Fruit fly (Drosophila melanogaster): ENCODE results near the gene CG6059.
A peak's percentile ranks its signal among the peaks of the same experiment; 100 is the strongest.

CG6059 gene

DNA sequence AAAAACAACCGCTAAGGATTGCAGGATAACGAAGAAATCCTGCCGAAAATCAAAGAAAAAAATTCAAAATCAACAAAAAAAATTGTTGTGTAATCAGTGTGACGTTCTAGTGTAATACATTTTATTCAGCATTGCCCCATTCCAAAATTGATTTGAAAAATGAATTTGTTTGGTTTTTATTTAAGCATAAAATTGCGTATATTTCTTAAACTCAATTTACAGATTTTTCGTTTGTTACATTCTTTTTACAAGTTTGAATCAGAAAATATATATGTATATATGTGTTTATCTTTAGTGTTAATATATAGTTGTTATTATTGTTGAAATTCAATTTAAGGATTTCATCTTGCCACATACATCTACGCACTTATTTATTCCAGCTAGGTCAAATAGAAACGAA is at the start of gene CG6059:
CG6059 (minus strand) TSS at position 101 of the 400 bp plus-strand sequence.
- TF ChIP-seq vvl (GFP tag; IDR thresholded peaks at IDR 0.05): no peak
- no peak for TF ChIP-seq Sin3A (optimal IDR thresholded peaks at IDR 0.05)
- TF ChIP-seq CG16813 (GFP tag; IDR thresholded peaks at IDR 0.05; ENCODE audit: partially characterized antibody): no peak
- TF ChIP-seq gcm (GFP tag; optimal IDR thresholded peaks at IDR 0.05): no peak
- TF ChIP-seq CG14441 (GFP tag; IDR thresholded peaks at IDR 0.05): no peak

DNA sequence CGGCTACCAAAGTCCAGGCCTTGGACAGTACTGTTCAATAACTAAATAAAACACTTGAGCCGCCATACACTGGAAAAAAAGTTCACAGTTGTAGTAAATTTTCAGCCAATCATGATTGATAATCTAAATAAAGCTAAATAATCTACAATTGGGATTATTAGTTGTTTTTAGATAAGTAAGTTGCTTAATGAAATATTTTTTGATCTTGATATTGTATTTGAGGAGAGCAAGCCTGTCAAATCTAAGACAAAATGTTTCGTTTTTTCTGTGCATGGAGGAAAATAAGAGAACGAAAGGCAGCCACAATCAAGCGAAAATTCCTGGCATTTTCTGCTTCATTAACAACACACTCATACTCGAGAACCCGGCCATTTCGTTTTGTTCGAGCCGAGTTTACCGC is 46.7 kb upstream of the CG6059 start:
- TF ChIP-seq pum (GFP tag; optimal IDR thresholded peaks at IDR 0.05) (no peak), lbe (GFP tag; optimal IDR thresholded peaks at IDR 0.05) (peak; percentile 1), corto (GFP tag; optimal IDR thresholded peaks at IDR 0.05) (peak; percentile 63)

DNA sequence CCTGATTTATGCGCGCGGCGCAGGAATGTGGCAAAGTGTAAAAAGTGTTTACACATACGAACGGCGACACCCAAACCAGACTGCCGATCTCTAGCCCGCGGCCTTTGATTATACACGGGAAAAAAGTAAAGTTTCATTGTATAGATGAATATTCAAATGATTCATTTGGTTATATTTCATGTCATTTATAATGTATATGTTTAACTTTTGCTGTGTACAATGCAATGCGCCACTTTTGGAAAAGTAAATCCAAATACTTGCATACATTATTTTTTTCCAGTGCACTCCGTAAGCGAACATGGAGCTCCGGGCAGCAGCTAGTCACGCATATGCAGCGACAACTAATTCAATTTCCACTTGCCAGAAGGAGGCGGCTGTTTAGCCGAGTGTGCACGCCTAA is 42.9 kb upstream of the CG6059 start:
- TF ChIP-seq CG31365 (tag; optimal IDR thresholded peaks at IDR 0.05): no peak
- no peak for TF ChIP-seq CG13424 (tag; optimal IDR thresholded peaks at IDR 0.05)
- no peak for TF ChIP-seq tna (GFP tag; IDR thresholded peaks at IDR 0.05; ENCODE audit: partially characterized antibody)
- TF ChIP-seq CG11560 (tag; IDR thresholded peaks at IDR 0.05): no peak
- peak; percentile 93 for TF ChIP-seq Drgx (GFP tag; IDR thresholded peaks at IDR 0.05)
- peak; percentile 30 for TF ChIP-seq CG10979 (tag; optimal IDR thresholded peaks at IDR 0.05)
- TF ChIP-seq CG8478 (optimal IDR thresholded peaks at IDR 0.05): no peak
- TF ChIP-seq Hsf (GFP tag; optimal IDR thresholded peaks at IDR 0.05): no peak
- no peak for TF ChIP-seq Ada2b (GFP tag; IDR thresholded peaks at IDR 0.05)
- peak; percentile 5 for TF ChIP-seq zen (tag; optimal IDR thresholded peaks at IDR 0.05)
- no peak for TF ChIP-seq Stat92E (GFP tag; optimal IDR thresholded peaks at IDR 0.05)
- TF ChIP-seq Med (GFP tag): peak; percentile 21
- peak; percentile 5 for TF ChIP-seq Blimp-1 (GFP tag; optimal IDR thresholded peaks at IDR 0.05)
- no peak for TF ChIP-seq CG15696 (tag; optimal IDR thresholded peaks at IDR 0.05)
- TF ChIP-seq bsh (GFP tag; optimal IDR thresholded peaks at IDR 0.05): peak in 1 of 2 experiments; percentile 58
- TF ChIP-seq zfh2 (GFP tag; optimal IDR thresholded peaks at IDR 0.05): no peak
- TF ChIP-seq CG6689 (GFP tag; IDR thresholded peaks at IDR 0.05): no peak
- TF ChIP-seq phol (tag; optimal IDR thresholded peaks at IDR 0.05): peak; percentile 25
- no peak for TF ChIP-seq CTCF (GFP tag; optimal IDR thresholded peaks at IDR 0.05)
- TF ChIP-seq nom (GFP tag; optimal IDR thresholded peaks at IDR 0.05): peak; percentile 19
- TF ChIP-seq sens (GFP tag): peak; percentile 73

DNA sequence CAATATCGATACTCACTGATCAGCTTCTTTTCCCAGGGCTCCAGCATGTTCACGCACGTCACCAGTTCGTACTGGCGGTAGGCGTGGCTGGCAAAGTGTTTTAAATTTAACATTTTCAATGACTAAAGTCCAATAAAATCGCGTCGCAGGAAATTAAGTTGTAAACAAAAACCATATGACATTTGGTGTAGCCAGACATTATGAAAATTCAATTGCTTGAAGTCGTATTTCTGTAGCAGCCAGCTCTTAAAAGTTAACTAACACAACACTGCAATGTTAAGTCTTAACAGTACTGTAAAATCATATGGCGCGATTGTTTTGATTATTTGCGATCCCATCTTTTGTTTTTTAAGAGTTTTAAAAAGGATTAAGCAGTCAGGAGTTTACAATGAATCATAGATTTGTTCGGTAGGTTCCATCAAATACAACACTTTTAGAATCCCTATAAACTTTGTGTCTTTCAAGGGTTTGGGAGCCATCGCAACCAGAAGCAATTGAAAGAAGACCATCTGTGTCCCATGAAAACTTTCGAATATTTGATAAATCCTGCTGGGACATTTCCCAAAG is 41.0 kb upstream of the CG6059 start, which contains the start of the genes CG34293 and spn-D:
CG34293 (minus strand) TSS at position 160 of the 567 bp plus-strand sequence.
spn-D (plus strand) TSS at position 301 of the 567 bp plus-strand sequence.
- TF ChIP-seq gfzf (GFP tag; optimal IDR thresholded peaks at IDR 0.05) (peak; percentile 72), knrl (GFP tag; IDR thresholded peaks at IDR 0.05; ENCODE audit: partially characterized antibody) (0 out of 3 replicates have a peak, but pooled peaks have one; percentile 10), MESR4 (GFP tag; optimal IDR thresholded peaks at IDR 0.05) (peak; percentile 20), stwl (tag; optimal IDR thresholded peaks at IDR 0.05) (peak; percentile 53), CG1603 (tag; optimal IDR thresholded peaks at IDR 0.05) (peak; percentile 39), Scr (GFP tag; IDR thresholded peaks at IDR 0.05; ENCODE audit: partially characterized antibody) (0 out of 2 replicates have a peak, but pooled peaks have one; percentile 15), sqz (GFP tag; optimal IDR thresholded peaks at IDR 0.05) (no peak), chinmo (GFP tag; IDR thresholded peaks at IDR 0.05; ENCODE audit: partially characterized antibody) (0 out of 4 replicates have a peak, but pooled peaks have one; percentile 40), Ets97D (GFP tag; optimal IDR thresholded peaks at IDR 0.05) (peak; percentile 8), Opbp (GFP tag; IDR thresholded peaks at IDR 0.05; ENCODE audit: partially characterized antibody) (0 out of 3 replicates have a peak, but pooled peaks have one; percentile 31), CG4617 (GFP tag; optimal IDR thresholded peaks at IDR 0.05; ENCODE audit: borderline replicate concordance) (peak; percentile 29), E2f2 (GFP tag; IDR thresholded peaks at IDR 0.05) (peak; percentile 74), Lpt (GFP tag; optimal IDR thresholded peaks at IDR 0.05) (no peak), pzg (GFP tag; optimal IDR thresholded peaks at IDR 0.05) (peak; percentile 54), CG33213 (GFP tag; optimal IDR thresholded peaks at IDR 0.05) (no peak), repo (GFP tag; optimal IDR thresholded peaks at IDR 0.05) (no peak), Myb (GFP tag; optimal IDR thresholded peaks at IDR 0.05) (peak; percentile 18), CG13287 (GFP tag; IDR thresholded peaks at IDR 0.05; ENCODE audit: partially characterized antibody) (peak; percentile 64)
